Worm (Caenorhabditis elegans): ENCODE data around the gene sam-4.
"Not testable (repeated sequence)": the region's sequence is repeated elsewhere in the genome, so short reads cannot be mapped to it uniquely, and the experiment has no call there.

Gene sam-4

DNA sequence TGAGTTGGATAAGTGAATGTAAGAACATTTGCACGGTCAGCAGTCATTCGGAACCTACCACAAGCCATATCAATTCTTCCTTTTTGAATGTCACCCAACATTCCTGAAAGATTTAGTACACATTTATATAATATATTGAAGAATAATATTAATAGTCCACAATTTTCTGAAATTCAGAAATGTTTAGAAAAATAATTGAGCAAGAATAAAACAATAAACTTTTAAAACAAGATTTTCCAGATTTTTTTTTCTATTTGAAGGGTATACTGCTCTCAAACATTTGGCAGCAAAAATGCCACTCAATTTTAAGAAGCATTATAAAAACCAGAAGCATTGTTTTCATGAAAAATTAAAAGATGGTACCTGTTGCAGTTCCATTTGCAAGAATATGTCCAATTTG, 12.3 kb downstream of the sam-4 start, which contains the start of gene F59E12.8:
F59E12.8 (minus strand) TSS at position 101 of the 400 bp plus-strand sequence.
- TF ChIP-seq lin-11 (tag; optimal IDR thresholded peaks at IDR 0.05), result no peak
- TF ChIP-seq ceh-16 (tag; optimal IDR thresholded peaks at IDR 0.05), result no peak
- TF ChIP-seq alr-1 (tag; optimal IDR thresholded peaks at IDR 0.05), result no peak

DNA sequence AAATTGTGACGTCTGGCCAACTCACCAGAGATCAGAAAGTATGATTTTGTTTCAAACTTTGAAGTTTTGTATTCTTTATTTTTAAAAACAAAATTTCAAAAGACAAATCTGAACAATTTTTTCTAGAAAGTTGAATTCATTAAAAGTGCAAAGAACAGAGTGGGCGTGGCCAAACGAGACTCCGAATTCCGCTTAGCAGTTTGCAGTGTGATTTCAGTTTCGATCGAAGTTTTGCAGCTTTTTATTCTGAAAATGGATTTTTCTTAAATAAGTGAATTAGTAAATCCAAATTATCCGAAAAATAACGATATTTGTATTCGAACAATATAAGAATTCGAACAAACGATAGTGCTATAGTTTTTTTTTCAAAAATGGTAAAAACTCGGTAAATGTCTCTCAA, 15.6 kb downstream of the sam-4 start:
- TF ChIP-seq gmeb-1 (tag; optimal IDR thresholded peaks at IDR 0.05), result peak; percentile 13
- peak; percentile 60 for TF ChIP-seq C34F6.9 (tag; optimal IDR thresholded peaks at IDR 0.05)
- no peak for TF ChIP-seq ztf-1 (GFP tag; conservative IDR thresholded peaks at IDR 0.05)

DNA sequence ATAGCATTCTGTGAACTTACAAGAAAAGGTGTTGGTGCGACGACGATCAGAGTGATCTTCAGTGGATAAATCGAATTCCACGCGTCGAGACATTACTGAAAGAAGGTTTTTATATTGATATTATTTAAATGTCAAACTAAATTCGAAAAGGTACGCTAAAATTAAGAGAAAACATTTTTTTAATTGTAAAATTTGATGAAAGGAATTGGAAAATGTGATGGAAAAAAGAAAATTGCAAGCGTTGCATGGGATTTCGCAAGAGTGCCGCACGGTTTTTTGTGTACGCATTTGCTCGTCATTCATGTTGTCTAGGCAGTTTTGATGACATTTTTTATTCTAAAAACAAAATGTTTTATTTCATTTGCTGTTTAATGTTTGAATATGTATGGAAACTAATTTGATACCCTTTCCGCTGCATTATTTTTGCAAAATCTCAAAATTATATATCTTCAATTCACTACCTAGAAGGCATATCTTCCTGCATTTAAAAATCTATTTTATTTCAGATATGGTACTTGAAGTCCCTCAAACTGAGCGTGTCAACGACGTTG, 18.2 kb downstream of the sam-4 start, which contains the start of the genes F59E12.6 and npl-4.1:
F59E12.6 (minus strand) TSS at position 101 of the 551 bp plus-strand sequence.
npl-4.1 (plus strand) TSS at position 501 of the 551 bp plus-strand sequence.
- TF ChIP-seq unc-62 (GFP tag; optimal IDR thresholded peaks at IDR 0.05); peb-1 (tag; optimal IDR thresholded peaks at IDR 0.05); skn-1 (tag; optimal IDR thresholded peaks at IDR 0.05): not testable (repeated sequence)

DNA sequence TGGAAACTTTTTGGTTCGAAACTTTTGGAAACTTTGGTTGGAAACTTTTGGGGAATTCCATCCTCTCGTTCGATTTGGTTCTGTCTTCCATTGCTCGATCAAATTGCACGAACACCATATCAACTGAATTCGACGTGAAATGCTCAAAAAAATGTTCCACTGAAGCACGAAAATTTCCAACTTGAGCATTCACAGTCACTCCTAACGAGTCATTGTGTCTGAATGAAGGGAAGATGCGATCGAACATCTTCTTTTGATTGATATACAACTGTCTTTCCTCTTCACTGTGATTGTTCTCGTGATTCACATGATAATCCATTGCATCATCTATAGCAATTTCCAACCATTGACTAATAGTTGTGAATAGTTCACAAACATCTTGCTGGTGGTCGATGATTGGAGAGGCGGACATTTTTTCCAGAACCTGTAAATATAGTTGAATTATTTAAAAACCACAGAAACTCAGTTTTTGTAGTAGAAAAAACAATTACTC, 20.7 kb downstream of the sam-4 start, which contains the start of gene F59E12.15:
F59E12.15 (minus strand) TSS at position 51 of the 493 bp plus-strand sequence.
- TF ChIP-seq nhr-129 (tag; optimal IDR thresholded peaks at IDR 0.05) (peak; percentile 93), lin-39 (tag; optimal IDR thresholded peaks at IDR 0.05) (no peak)

DNA sequence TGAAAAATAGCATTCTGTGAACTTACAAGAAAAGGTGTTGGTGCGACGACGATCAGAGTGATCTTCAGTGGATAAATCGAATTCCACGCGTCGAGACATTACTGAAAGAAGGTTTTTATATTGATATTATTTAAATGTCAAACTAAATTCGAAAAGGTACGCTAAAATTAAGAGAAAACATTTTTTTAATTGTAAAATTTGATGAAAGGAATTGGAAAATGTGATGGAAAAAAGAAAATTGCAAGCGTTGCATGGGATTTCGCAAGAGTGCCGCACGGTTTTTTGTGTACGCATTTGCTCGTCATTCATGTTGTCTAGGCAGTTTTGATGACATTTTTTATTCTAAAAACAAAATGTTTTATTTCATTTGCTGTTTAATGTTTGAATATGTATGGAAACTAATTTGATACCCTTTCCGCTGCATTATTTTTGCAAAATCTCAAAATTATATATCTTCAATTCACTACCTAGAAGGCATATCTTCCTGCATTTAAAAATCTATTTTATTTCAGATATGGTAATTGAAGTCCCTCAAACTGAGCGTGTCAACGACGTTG, 26.6 kb downstream of the sam-4 start, which contains the start of the genes eif-3.L and npl-4.2:
eif-3.L (minus strand) TSS at position 101 of the 557 bp plus-strand sequence.
npl-4.2 (plus strand) TSS at position 507 of the 557 bp plus-strand sequence.
- not testable (repeated sequence) for TF ChIP-seq nhr-10, nhr-25, nhr-11 (tag; optimal IDR thresholded peaks at IDR 0.05)

DNA sequence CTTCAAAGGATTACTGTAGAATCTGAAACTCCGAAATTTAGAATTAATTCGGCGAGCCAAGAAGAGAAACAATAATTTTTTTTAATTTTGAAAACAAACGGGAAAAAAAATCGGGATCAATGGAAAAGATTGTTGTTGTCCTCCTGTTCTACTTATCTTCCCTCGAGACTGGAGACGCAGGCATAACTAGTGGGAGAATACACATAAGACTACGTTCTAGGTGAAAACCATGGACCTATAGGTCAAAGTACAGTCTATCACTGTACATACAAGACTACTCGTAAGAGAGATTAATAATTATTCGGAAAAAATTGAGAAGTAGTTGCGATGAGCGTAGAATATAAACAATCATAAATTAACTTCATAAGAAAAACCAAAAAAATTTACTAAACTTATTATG, 29.8 kb downstream of the sam-4 start, which contains the start of gene dhs-6:
dhs-6 (minus strand) TSS at position 22 of the 400 bp plus-strand sequence.
- TF ChIP-seq fos-1 (tag; optimal IDR thresholded peaks at IDR 0.05) (peak; percentile 13), ama-1 (optimal IDR thresholded peaks at IDR 0.05) (no peak), sma-9 (GFP tag; optimal IDR thresholded peaks at IDR 0.05) (peak; percentile 32), sma-9 (tag; optimal IDR thresholded peaks at IDR 0.05) (no peak), ztf-1 (GFP tag; conservative IDR thresholded peaks at IDR 0.05) (no peak)

DNA sequence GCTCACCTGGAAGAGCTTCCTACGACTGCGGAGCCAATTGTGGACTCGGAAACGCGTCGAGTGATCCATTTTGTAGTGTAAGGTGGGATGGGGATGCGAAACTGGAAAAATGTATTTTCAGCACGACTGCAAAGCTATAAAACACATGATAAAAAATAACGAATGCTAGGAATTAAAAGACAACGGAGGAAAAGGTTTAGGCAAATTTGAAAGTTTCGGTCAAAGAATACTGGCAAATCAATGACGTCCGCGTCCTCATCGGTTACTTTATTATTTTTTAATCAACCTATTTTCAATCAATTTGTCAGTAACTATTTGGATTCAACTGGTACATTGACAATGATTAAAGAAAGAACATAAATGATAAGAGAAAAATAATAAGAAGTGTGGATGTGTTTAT, 41.3 kb downstream of the sam-4 start, which contains the start of gene C17G10.7:
C17G10.7 (minus strand) TSS at position 101 of the 400 bp plus-strand sequence.
- TF ChIP-seq unc-55 (GFP tag; optimal IDR thresholded peaks at IDR 0.05) (no peak), lsy-2 (tag; optimal IDR thresholded peaks at IDR 0.05) (no peak), nhr-11 (tag; optimal IDR thresholded peaks at IDR 0.05) (no peak), ztf-4 (tag; optimal IDR thresholded peaks at IDR 0.05) (no peak), nhr-77 (tag; optimal IDR thresholded peaks at IDR 0.05) (no peak), ztf-11 (tag; optimal IDR thresholded peaks at IDR 0.05) (no peak), Y55F3AM.14 (GFP tag; optimal IDR thresholded peaks at IDR 0.05) (no peak), nhr-10 (tag; optimal IDR thresholded peaks at IDR 0.05) (no peak), nhr-23 (tag; optimal IDR thresholded peaks at IDR 0.05) (no peak), mbf-1 (tag; optimal IDR thresholded peaks at IDR 0.05) (no peak)

DNA sequence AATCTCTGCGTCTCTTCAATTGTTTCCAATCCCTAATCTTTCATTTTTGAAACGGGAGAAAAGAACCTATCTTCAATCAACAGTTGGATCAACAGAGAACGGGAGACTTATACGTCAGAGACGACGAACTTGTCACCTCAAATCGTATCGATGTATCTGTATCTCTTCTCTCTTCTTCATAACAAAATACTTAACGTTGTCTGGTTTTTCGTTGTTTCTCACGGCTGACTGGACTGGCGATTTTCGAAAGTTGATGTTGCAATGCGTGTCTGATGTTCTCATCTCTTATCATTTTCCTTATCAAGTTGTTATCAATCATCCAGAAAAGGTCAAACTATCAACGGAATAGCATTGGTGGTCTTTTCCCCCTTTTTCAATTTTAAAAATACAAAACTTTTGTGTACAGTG, 43.5 kb downstream of the sam-4 start:
- TF ChIP-seq fos-1 (tag; optimal IDR thresholded peaks at IDR 0.05), result peak; percentile 86
- TF ChIP-seq peb-1 (tag; optimal IDR thresholded peaks at IDR 0.05), result no peak
- peak; percentile 92 for TF ChIP-seq nhr-21 (tag; optimal IDR thresholded peaks at IDR 0.05)
- TF ChIP-seq Y55F3AM.14 (GFP tag; optimal IDR thresholded peaks at IDR 0.05), result peak; percentile 6
- peak; percentile 10 for TF ChIP-seq F13H6.1 (tag; optimal IDR thresholded peaks at IDR 0.05)
- peak; percentile 56 for TF ChIP-seq C34F6.9 (tag; optimal IDR thresholded peaks at IDR 0.05)
- TF ChIP-seq sma-9 (GFP tag; optimal IDR thresholded peaks at IDR 0.05), result peak; percentile 97
- TF ChIP-seq sma-9 (tag; optimal IDR thresholded peaks at IDR 0.05), result peak; percentile 63
- TF ChIP-seq nhr-129 (tag; optimal IDR thresholded peaks at IDR 0.05), result peak; percentile 79
- TF ChIP-seq nhr-77 (tag; optimal IDR thresholded peaks at IDR 0.05), result no peak
- TF ChIP-seq lin-11 (tag; optimal IDR thresholded peaks at IDR 0.05), result no peak
- TF ChIP-seq mab-5 (tag; optimal IDR thresholded peaks at IDR 0.05), result no peak
- no peak for TF ChIP-seq nhr-11 (tag; optimal IDR thresholded peaks at IDR 0.05)
- peak; percentile 39 to 59 for TF ChIP-seq mdl-1 (tag; optimal IDR thresholded peaks at IDR 0.05)
- TF ChIP-seq ceh-16 (tag; optimal IDR thresholded peaks at IDR 0.05), result peak; percentile 20
- peak in 1 of 2 experiments; percentile 51 for TF ChIP-seq lsy-2 (tag; optimal IDR thresholded peaks at IDR 0.05)
- TF ChIP-seq nhr-237 (tag; optimal IDR thresholded peaks at IDR 0.05), result no peak
- no peak for TF ChIP-seq elt-3 (tag; optimal IDR thresholded peaks at IDR 0.05)
- peak; percentile 61 for TF ChIP-seq gmeb-1 (tag; optimal IDR thresholded peaks at IDR 0.05)
- peak; percentile 92 for TF ChIP-seq nhr-25 (tag; optimal IDR thresholded peaks at IDR 0.05)
- TF ChIP-seq alr-1 (tag; optimal IDR thresholded peaks at IDR 0.05), result no peak
- TF ChIP-seq nhr-6 (tag; optimal IDR thresholded peaks at IDR 0.05), result peak; percentile 37
- TF ChIP-seq sem-4 (tag; optimal IDR thresholded peaks at IDR 0.05), result peak; percentile 64
- peak; percentile 67 for TF ChIP-seq crh-2 (tag; optimal IDR thresholded peaks at IDR 0.05)
